Fruit fly (Drosophila melanogaster): ENCODE results near the gene CG6928.

Gene CG6928

DNA sequence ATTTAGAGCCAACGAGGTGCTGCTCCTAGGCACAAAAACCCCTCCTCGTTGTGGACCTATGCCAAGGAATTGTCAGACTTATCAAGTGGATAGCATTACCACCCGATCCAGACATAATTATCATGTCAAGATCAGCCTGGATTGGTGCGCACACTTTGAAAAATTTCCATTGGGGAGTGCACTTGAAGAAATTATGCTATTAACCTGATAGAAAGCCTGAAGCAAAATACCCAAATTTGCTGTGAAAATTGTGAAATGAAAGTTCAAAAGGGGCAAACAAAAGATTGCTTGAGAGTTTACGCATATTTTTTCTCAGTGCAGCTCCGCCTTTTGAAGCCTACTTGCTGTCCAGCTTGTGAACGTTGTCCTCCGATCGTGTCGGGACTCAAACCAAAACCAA, 10.7 kb downstream of the CG6928 start:
- TF ChIP-seq psq (GFP tag; optimal IDR thresholded peaks at IDR 0.05) (no peak), Hr78 (GFP tag; optimal IDR thresholded peaks at IDR 0.05) (no peak), ey (GFP tag; optimal IDR thresholded peaks at IDR 0.05) (peak; percentile 11), GATAd (GFP tag; optimal IDR thresholded peaks at IDR 0.05) (no peak), h (GFP tag; optimal IDR thresholded peaks at IDR 0.05) (peak; percentile 76), fru (GFP tag; optimal IDR thresholded peaks at IDR 0.05) (peak; percentile 40), CG9705 (GFP tag; optimal IDR thresholded peaks at IDR 0.05) (no peak), foxo (GFP tag; optimal IDR thresholded peaks at IDR 0.05) (peak in 1 of 2 experiments; percentile 36), dl (GFP tag; optimal IDR thresholded peaks at IDR 0.05; ENCODE audit: insufficient read depth in 1 of 2, partially characterized antibody in 2 of 2) (no peak), OdsH (GFP tag; optimal IDR thresholded peaks at IDR 0.05) (peak; percentile 18), woc (GFP tag; optimal IDR thresholded peaks at IDR 0.05) (peak; percentile 1)

DNA sequence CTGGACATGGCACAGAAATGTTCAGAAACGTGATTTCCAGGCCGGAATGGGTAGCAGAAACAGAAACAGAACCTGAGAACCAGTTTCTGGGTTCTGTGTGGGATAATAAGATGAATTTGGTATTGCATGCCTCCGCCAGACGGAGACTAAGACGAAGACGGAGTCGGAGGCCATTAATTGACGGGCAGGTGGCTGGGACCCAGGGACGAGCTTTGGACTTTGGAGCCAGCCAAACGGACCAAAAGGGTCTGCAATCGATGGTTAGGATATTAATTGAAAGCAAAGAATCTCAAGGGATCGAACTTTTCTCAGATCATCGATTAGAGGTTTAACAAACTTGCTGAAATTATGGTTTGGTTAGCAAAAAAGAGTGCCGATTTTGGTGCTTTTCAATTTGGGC, 11.3 kb downstream of the CG6928 start:
- TF ChIP-seq Vsx2 (GFP tag; optimal IDR thresholded peaks at IDR 0.05; ENCODE audit: partially characterized antibody): peak; percentile 36
- TF ChIP-seq Dif (GFP tag; optimal IDR thresholded peaks at IDR 0.05; ENCODE audit: partially characterized antibody): peak; percentile 12
- no peak for TF ChIP-seq Jra (GFP tag; optimal IDR thresholded peaks at IDR 0.05)
- peak; percentile 8 for TF ChIP-seq psq (GFP tag; optimal IDR thresholded peaks at IDR 0.05)

DNA sequence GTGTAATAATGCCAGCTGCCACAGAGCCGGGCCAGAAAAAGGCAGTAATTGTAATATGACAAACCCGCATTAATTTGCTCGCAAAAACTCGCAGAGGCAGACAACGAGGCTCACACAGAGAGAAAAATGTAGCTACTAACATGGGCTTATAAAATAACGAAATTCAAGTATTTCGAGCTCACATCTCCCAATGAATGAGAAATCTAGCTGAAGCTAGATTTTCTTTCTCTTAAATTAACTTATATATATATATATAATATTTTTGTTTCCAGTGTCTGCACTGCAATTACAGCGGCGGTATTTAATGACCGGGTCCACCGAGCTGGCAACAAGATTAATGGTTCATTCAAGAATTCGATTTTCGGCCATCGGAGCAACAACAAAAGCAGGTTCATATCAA, 13.2 kb downstream of the CG6928 start:
- TF ChIP-seq GATAd (GFP tag; optimal IDR thresholded peaks at IDR 0.05): no peak
- TF ChIP-seq psq (GFP tag; optimal IDR thresholded peaks at IDR 0.05): peak; percentile 59
- TF ChIP-seq tai (GFP tag; optimal IDR thresholded peaks at IDR 0.05): no peak
- TF ChIP-seq CrebA (GFP tag; optimal IDR thresholded peaks at IDR 0.05; ENCODE audit: borderline replicate concordance): no peak
- TF ChIP-seq Rel (GFP tag; optimal IDR thresholded peaks at IDR 0.05): no peak
- peak; percentile 24 for TF ChIP-seq Rel (tag; optimal IDR thresholded peaks at IDR 0.05)
- TF ChIP-seq Hr83 (GFP tag; optimal IDR thresholded peaks at IDR 0.05; ENCODE audit: poor library complexity, severe bottlenecking): no peak
- peak; percentile 72 for TF ChIP-seq HLH106 (tag; optimal IDR thresholded peaks at IDR 0.05)
- TF ChIP-seq dl (GFP tag; optimal IDR thresholded peaks at IDR 0.05; ENCODE audit: insufficient read depth in 1 of 2, partially characterized antibody in 2 of 2): no peak
- TF ChIP-seq Mio (GFP tag; optimal IDR thresholded peaks at IDR 0.05): no peak
- peak; percentile 15 for TF ChIP-seq sage (GFP tag; optimal IDR thresholded peaks at IDR 0.05)
- peak; percentile 76 for TF ChIP-seq Sp1 (GFP tag; optimal IDR thresholded peaks at IDR 0.05)
- TF ChIP-seq br (GFP tag; optimal IDR thresholded peaks at IDR 0.05): no peak
- TF ChIP-seq ey (GFP tag; optimal IDR thresholded peaks at IDR 0.05): peak; percentile 12
- TF ChIP-seq woc (GFP tag; optimal IDR thresholded peaks at IDR 0.05): no peak
- TF ChIP-seq brk (GFP tag; optimal IDR thresholded peaks at IDR 0.05): peak; percentile 11
- peak; percentile 43 for TF ChIP-seq fru (GFP tag; optimal IDR thresholded peaks at IDR 0.05)
- TF ChIP-seq Jra (GFP tag; optimal IDR thresholded peaks at IDR 0.05): no peak
- peak; percentile 49 for TF ChIP-seq OdsH (GFP tag; optimal IDR thresholded peaks at IDR 0.05)
- TF ChIP-seq lola (GFP tag; optimal IDR thresholded peaks at IDR 0.05): no peak
- TF ChIP-seq jim (GFP tag; optimal IDR thresholded peaks at IDR 0.05): no peak
- TF ChIP-seq Hnf4 (GFP tag; optimal IDR thresholded peaks at IDR 0.05): no peak
- TF ChIP-seq dmrt93B (GFP tag; optimal IDR thresholded peaks at IDR 0.05): peak; percentile 41
- TF ChIP-seq CG32264 (GFP tag; optimal IDR thresholded peaks at IDR 0.05): no peak
- TF ChIP-seq N (GFP tag; optimal IDR thresholded peaks at IDR 0.05): no peak
- no peak for TF ChIP-seq sv (GFP tag; optimal IDR thresholded peaks at IDR 0.05)
- peak; percentile 59 for TF ChIP-seq h (GFP tag; optimal IDR thresholded peaks at IDR 0.05)
- no peak for TF ChIP-seq CG9705 (GFP tag; optimal IDR thresholded peaks at IDR 0.05)
- TF ChIP-seq foxo (GFP tag; optimal IDR thresholded peaks at IDR 0.05): peak in 1 of 2 experiments; percentile 55
- no peak for TF ChIP-seq Vsx2 (GFP tag; optimal IDR thresholded peaks at IDR 0.05; ENCODE audit: partially characterized antibody)
- peak; percentile 66 for TF ChIP-seq rgr (GFP tag; optimal IDR thresholded peaks at IDR 0.05)

DNA sequence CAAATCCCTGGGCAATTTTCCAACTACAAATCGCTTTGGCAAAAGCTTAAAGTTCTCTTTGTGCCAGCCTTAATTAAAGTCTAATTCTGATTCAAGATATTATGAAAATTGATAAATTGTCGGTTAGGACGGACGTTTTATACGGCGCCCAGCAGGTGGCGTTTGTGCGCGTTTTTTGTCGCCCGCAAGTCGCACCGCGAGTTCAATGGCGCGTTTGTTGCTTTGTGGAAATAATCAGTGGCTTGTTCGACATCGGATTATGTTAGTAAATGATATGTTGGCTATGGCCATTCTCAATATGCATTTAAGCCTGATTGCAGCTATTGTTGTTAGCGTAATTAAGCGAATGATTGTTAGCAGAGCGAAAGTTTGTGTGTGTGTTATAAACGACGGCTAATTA, 18.9 kb downstream of the CG6928 start:
- TF ChIP-seq N (GFP tag; optimal IDR thresholded peaks at IDR 0.05) (no peak), jim (GFP tag; optimal IDR thresholded peaks at IDR 0.05) (no peak), Sp1 (GFP tag; optimal IDR thresholded peaks at IDR 0.05) (no peak), Hr83 (GFP tag; optimal IDR thresholded peaks at IDR 0.05; ENCODE audit: poor library complexity, severe bottlenecking) (no peak), h (GFP tag; optimal IDR thresholded peaks at IDR 0.05) (no peak), pan (optimal IDR thresholded peaks at IDR 0.05) (no peak), Myc (optimal IDR thresholded peaks at IDR 0.05) (peak; percentile 40), Hnf4 (GFP tag; optimal IDR thresholded peaks at IDR 0.05) (no peak), CrebA (GFP tag; optimal IDR thresholded peaks at IDR 0.05; ENCODE audit: borderline replicate concordance) (no peak)

Data from whole organism, wandering third instar larva.